Fruit fly (Drosophila melanogaster): Measurements from ENCODE around the gene CG18530.

The CG18530 gene

dm6 chr3R:12653511-12654252 lies 20.5 kb downstream of the CG18530 start (continued):
- TF ChIP-seq dati (GFP tag; IDR thresholded peaks at IDR 0.05) = peak; percentile 55; the same call in 1 of the 2 replicates
- no peak for TF ChIP-seq pfk (GFP tag; optimal IDR thresholded peaks at IDR 0.05)
- peak; percentile 79 for TF ChIP-seq ken (GFP tag; IDR thresholded peaks at IDR 0.05)
- peak; percentile 88 for TF ChIP-seq org-1 (GFP tag; optimal IDR thresholded peaks at IDR 0.05)
- TF ChIP-seq yki (optimal IDR thresholded peaks at IDR 0.05) = no peak
- no peak for TF ChIP-seq hb (GFP tag; IDR thresholded peaks at IDR 0.05; ENCODE audit: partially characterized antibody)
- no peak for TF ChIP-seq CG31388 (GFP tag; optimal IDR thresholded peaks at IDR 0.05)
- peak; percentile 81 for TF ChIP-seq pum (GFP tag; optimal IDR thresholded peaks at IDR 0.05)
- peak; percentile 67 for TF ChIP-seq CG11247 (GFP tag; IDR thresholded peaks at IDR 0.05)
- no peak for TF ChIP-seq C15 (GFP tag; IDR thresholded peaks at IDR 0.05)
- no peak for TF ChIP-seq usp (GFP tag; optimal IDR thresholded peaks at IDR 0.05)
- peak; percentile 27 for TF ChIP-seq Adf1 (GFP tag; IDR thresholded peaks at IDR 0.05)
- TF ChIP-seq CG4404 (GFP tag; IDR thresholded peaks at IDR 0.05) = peak; percentile 72
- peak; percentile 73 for TF ChIP-seq CHES-1-like (GFP tag; optimal IDR thresholded peaks at IDR 0.05)
- TF ChIP-seq sima (GFP tag; optimal IDR thresholded peaks at IDR 0.05) = peak; percentile 55
- peak; percentile 32 for TF ChIP-seq CG15073 (GFP tag; optimal IDR thresholded peaks at IDR 0.05)
- peak; percentile 66 for TF ChIP-seq repo (GFP tag; optimal IDR thresholded peaks at IDR 0.05)
- no peak for TF ChIP-seq CG7987 (GFP tag; optimal IDR thresholded peaks at IDR 0.05)
- TF ChIP-seq E2f2 (GFP tag; IDR thresholded peaks at IDR 0.05) = peak; percentile 57
- TF ChIP-seq CG31365 (tag; optimal IDR thresholded peaks at IDR 0.05) = peak; percentile 33
- TF ChIP-seq tin (GFP tag; optimal IDR thresholded peaks at IDR 0.05) = peak; percentile 74
- peak; percentile 82 for TF ChIP-seq tgo (GFP tag; IDR thresholded peaks at IDR 0.05)
- TF ChIP-seq CG11504 (tag; optimal IDR thresholded peaks at IDR 0.05) = peak; percentile 88
- TF ChIP-seq unpg (GFP tag; optimal IDR thresholded peaks at IDR 0.05) = peak; percentile 81
- TF ChIP-seq Pdp1 (GFP tag; optimal IDR thresholded peaks at IDR 0.05) = peak; percentile 81 to 99
- peak; percentile 72 for TF ChIP-seq CG5180 (GFP tag; optimal IDR thresholded peaks at IDR 0.05)
- TF ChIP-seq CG8388 (GFP tag; optimal IDR thresholded peaks at IDR 0.05) = peak; percentile 72
- TF ChIP-seq CG31441 (GFP tag; IDR thresholded peaks at IDR 0.05) = peak; percentile 91
- TF ChIP-seq CG18764 (GFP tag; optimal IDR thresholded peaks at IDR 0.05) = peak; percentile 66
- TF ChIP-seq vnd (GFP tag; IDR thresholded peaks at IDR 0.05; ENCODE audit: partially characterized antibody) = no peak
- peak; percentile 70 for TF ChIP-seq ara (GFP tag; IDR thresholded peaks at IDR 0.05)
- no peak for TF ChIP-seq pros (GFP tag; optimal IDR thresholded peaks at IDR 0.05)
- no peak for TF ChIP-seq lbe (GFP tag; optimal IDR thresholded peaks at IDR 0.05)
- TF ChIP-seq exex (tag; optimal IDR thresholded peaks at IDR 0.05) = peak; percentile 34
- no peak; the same call in 2 of the 3 replicates for TF ChIP-seq sr (GFP tag; IDR thresholded peaks at IDR 0.05)
- TF ChIP-seq CG10147 (GFP tag; optimal IDR thresholded peaks at IDR 0.05) = peak; percentile 74
- TF ChIP-seq pzg (GFP tag; optimal IDR thresholded peaks at IDR 0.05) = no peak
- TF ChIP-seq Abd-B (GFP tag; optimal IDR thresholded peaks at IDR 0.05) = peak; percentile 86
- peak; percentile 83 for TF ChIP-seq Rfx (GFP tag; IDR thresholded peaks at IDR 0.05)
- peak; percentile 55 for TF ChIP-seq pho (GFP tag; optimal IDR thresholded peaks at IDR 0.05)
- TF ChIP-seq CG8478 (optimal IDR thresholded peaks at IDR 0.05) = no peak
- TF ChIP-seq dysf (GFP tag; IDR thresholded peaks at IDR 0.05) = peak; percentile 93
- TF ChIP-seq crp (GFP tag; optimal IDR thresholded peaks at IDR 0.05) = peak in 1 of 2 experiments; percentile 49
- peak; percentile 69 for TF ChIP-seq CG15601 (tag; optimal IDR thresholded peaks at IDR 0.05)
- TF ChIP-seq Jarid2 (GFP tag; optimal IDR thresholded peaks at IDR 0.05) = peak; percentile 32
- peak; percentile 33 for TF ChIP-seq twi (tag; optimal IDR thresholded peaks at IDR 0.05)
- TF ChIP-seq zfh1 (GFP tag; IDR thresholded peaks at IDR 0.05) = peak; percentile 73
- TF ChIP-seq az2 (GFP tag; optimal IDR thresholded peaks at IDR 0.05) = peak; percentile 75
- peak; percentile 86 for TF ChIP-seq ttk (GFP tag; IDR thresholded peaks at IDR 0.05)
- peak; percentile 91 for TF ChIP-seq Ptx1 (GFP tag; IDR thresholded peaks at IDR 0.05)

All from whole organism, embryonic.